Worm (Caenorhabditis elegans) whole organism, early embryonic: Measurements from ENCODE around the gene srv-8.
A peak's percentile ranks its signal among the peaks of the same experiment; 100 is the strongest.

ENCODE experiments used
- B0310.2 ChIP-seq: sonication (generic microtip); optimal IDR thresholded peaks from 2 replicates; lab custom pipeline; 2016; ENCODE audit warnings: mild to moderate bottlenecking, missing genetic modification characterization, missing compliant biosample characterization
- F13C5.2 ChIP-seq: sonication (generic microtip); optimal IDR thresholded peaks from 2 replicates; lab custom pipeline; 2017; ENCODE audit warnings: mild to moderate bottlenecking, missing genetic modification characterization, inconsistent platforms, missing compliant biosample characterization
- aly-1 ChIP-seq: sonication (generic microtip); optimal IDR thresholded peaks from 2 replicates; lab custom pipeline; 2016; ENCODE audit warnings: missing genetic modification characterization, missing compliant biosample characterization
- ama-1 ChIP-seq: fragments of 150-350 bp; optimal IDR thresholded peaks from 2 replicates; lab custom pipeline; 2014
- ceh-13 ChIP-seq: fragments of 200-800 bp; sonication (Bioruptor generic); optimal IDR thresholded peaks from 2 replicates; lab custom pipeline; 2018; ENCODE audit warnings: mild to moderate bottlenecking, missing genetic modification characterization, missing compliant biosample characterization
- ceh-36 ChIP-seq: sonication (generic microtip); optimal IDR thresholded peaks from 2 replicates; lab custom pipeline; 2016; ENCODE audit warnings: missing genetic modification characterization, inconsistent platforms, missing compliant biosample characterization
- ets-7 ChIP-seq: sonication (generic microtip); optimal IDR thresholded peaks from 2 replicates; lab custom pipeline; 2016; ENCODE audit warnings: missing genotype, missing genetic modification characterization, missing compliant biosample characterization
- flt-1 ChIP-seq: fragments of 200-800 bp; sonication (Bioruptor generic); IDR thresholded peaks from 2 replicates; pipeline ENCODE4 v1.3.6; 2022; ENCODE audit warnings: missing genetic modification characterization, missing compliant biosample characterization
- hmbx-1 ChIP-seq: sonication (generic microtip); optimal IDR thresholded peaks from 2 replicates; lab custom pipeline; 2016; ENCODE audit warnings: mild to moderate bottlenecking, missing genetic modification characterization, missing compliant biosample characterization
- hmg-4 ChIP-seq: fragments of 200-800 bp; sonication (Bioruptor generic); optimal IDR thresholded peaks from 2 replicates; lab custom pipeline; 2018; ENCODE audit warnings: mild to moderate bottlenecking, missing genetic modification characterization, missing compliant biosample characterization
- hnd-1 ChIP-seq: sonication (generic microtip); optimal IDR thresholded peaks from 2 replicates; lab custom pipeline; 2016; ENCODE audit warnings: missing genetic modification characterization, missing compliant biosample characterization
- pes-1 ChIP-seq: fragments of 200-800 bp; sonication (Bioruptor generic); IDR thresholded peaks from 2 replicates; pipeline ENCODE4 v1.3.6; 2022; ENCODE audit warnings: missing genetic modification reagents, missing genetic modification characterization, missing compliant biosample characterization
- scrt-1 ChIP-seq: fragments of 200-800 bp; sonication (Bioruptor generic); IDR thresholded peaks from 2 replicates; pipeline ENCODE4 v1.3.6; 2022; ENCODE audit warnings: missing genetic modification characterization, missing compliant biosample characterization
- sea-1 ChIP-seq: fragments of 200-800 bp; sonication (Bioruptor generic); conservative IDR thresholded peaks from 2 replicates; pipeline ENCODE4 v1.3.6; 2022; ENCODE audit warnings: missing genetic modification characterization, missing compliant biosample characterization
- tbx-11 ChIP-seq: fragments of 200-800 bp; sonication (Bioruptor generic); IDR thresholded peaks from 2 replicates; pipeline ENCODE4 v1.3.6; 2022; ENCODE audit warnings: missing genetic modification characterization, missing compliant biosample characterization
- tbx-37 ChIP-seq: fragments of 200-800 bp; sonication (Bioruptor generic); conservative IDR thresholded peaks from 2 replicates; pipeline ENCODE4 v1.3.6; 2022; ENCODE audit warnings: missing genetic modification reagents, missing genetic modification characterization, missing compliant biosample characterization
- tra-4 ChIP-seq: sonication (generic microtip); optimal IDR thresholded peaks from 2 replicates; lab custom pipeline; 2017; ENCODE audit warnings: missing genetic modification characterization, missing compliant biosample characterization

The srv-8 gene

ce11 chrV:13437473-13438074, 17.0 kb upstream of the srv-8 start, which contains the start of gene mes-4:
TSS of gene mes-4 (minus strand) at chrV:13437545.
- no peak for TF ChIP-seq ets-7 (tag; lab: Kevin White, UChicago)
- TF ChIP-seq F13C5.2 (tag; lab: Kevin White, UChicago) = peak; percentile 33
- TF ChIP-seq aly-1 = no peak
- no peak for TF ChIP-seq tra-4 (tag; lab: Kevin White, UChicago)
- TF ChIP-seq hmg-4 (GFP tag; lab: Kevin White, UChicago) = no peak
- no peak for TF ChIP-seq ceh-13
- TF ChIP-seq scrt-1 = no peak
- TF ChIP-seq hnd-1 (tag; lab: Kevin White, UChicago) = no peak
- no peak for TF ChIP-seq tbx-37 (GFP tag; lab: Robert Waterston, UW)

DNA sequence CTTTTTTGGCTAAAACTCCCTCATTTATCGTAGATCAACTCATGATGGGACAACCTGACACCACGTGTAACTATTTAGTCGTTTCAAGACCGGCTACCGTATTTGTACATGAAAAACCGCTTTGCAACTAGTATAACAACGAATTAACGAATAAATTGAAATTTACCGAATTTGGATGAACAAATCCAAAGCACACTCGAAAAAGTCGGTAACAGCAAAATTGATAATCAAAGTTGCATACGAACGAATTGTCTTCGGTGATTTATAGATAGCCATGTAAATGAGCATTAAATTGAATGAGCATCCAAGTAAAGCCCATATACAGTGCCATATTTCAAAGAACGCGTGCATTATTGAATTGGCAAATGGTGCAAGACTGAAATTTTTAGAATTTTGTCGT, 11.8 kb upstream of the srv-8 start, which contains the start of gene srd-17:
Gene srd-17, minus strand, starts transcription at position 351 of the 400 bp plus-strand sequence.
- no peak for TF ChIP-seq sea-1 (GFP tag; lab: Robert Waterston, UW)
- no peak for TF ChIP-seq aly-1
- TF ChIP-seq ceh-36 (tag; lab: Kevin White, UChicago) = no peak
- no peak for TF ChIP-seq ama-1 (lab: Kevin White, UChicago)
- TF ChIP-seq B0310.2 (tag; lab: Kevin White, UChicago) = no peak
- no peak for TF ChIP-seq tbx-37 (GFP tag; lab: Robert Waterston, UW)
- TF ChIP-seq hnd-1 (tag; lab: Kevin White, UChicago) = no peak
- no peak for TF ChIP-seq hmg-4 (GFP tag; lab: Kevin White, UChicago)
- no peak for TF ChIP-seq flt-1 (GFP tag; lab: Robert Waterston, UW)
- TF ChIP-seq pes-1 (GFP tag; lab: Robert Waterston, UW) = no peak
- no peak for TF ChIP-seq hmbx-1
- TF ChIP-seq tra-4 (tag; lab: Kevin White, UChicago) = no peak
- TF ChIP-seq ets-7 (tag; lab: Kevin White, UChicago) = no peak
- TF ChIP-seq tbx-11 (GFP tag; lab: Robert Waterston, UW) = no peak
- no peak for TF ChIP-seq ceh-13

DNA sequence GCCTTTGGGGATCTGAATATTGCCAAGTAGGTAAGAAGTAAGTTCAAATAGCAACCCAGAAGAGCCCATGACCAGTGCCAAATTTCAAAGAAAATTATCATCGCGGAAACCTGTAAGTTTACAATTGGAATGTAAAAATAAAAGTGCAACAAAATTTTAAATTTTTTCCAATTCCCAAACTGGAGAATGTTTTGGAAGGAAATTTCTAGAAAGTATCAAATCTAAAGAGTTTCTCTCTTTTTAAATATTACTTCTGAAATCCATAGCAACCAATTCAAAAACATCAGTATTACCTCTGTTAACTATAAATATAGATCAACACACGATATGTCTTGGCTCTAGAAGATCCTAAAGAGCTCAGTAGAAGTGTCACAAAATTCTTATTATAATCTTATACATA, 8.1 kb upstream of the srv-8 start, which contains the start of gene srd-19:
Gene srd-19, minus strand, starts transcription at position 101 of the 400 bp plus-strand sequence.
- TF ChIP-seq pes-1 (GFP tag; lab: Robert Waterston, UW) = no peak
- no peak for TF ChIP-seq hnd-1 (tag; lab: Kevin White, UChicago)
- no peak for TF ChIP-seq B0310.2 (tag; lab: Kevin White, UChicago)
- TF ChIP-seq tbx-11 (GFP tag; lab: Robert Waterston, UW) = no peak
- no peak for TF ChIP-seq ceh-36 (tag; lab: Kevin White, UChicago)
- no peak for TF ChIP-seq tbx-37 (GFP tag; lab: Robert Waterston, UW)
- TF ChIP-seq ets-7 (tag; lab: Kevin White, UChicago) = no peak
- TF ChIP-seq F13C5.2 (tag; lab: Kevin White, UChicago) = no peak
- no peak for TF ChIP-seq ceh-13
- no peak for TF ChIP-seq hmg-4 (GFP tag; lab: Kevin White, UChicago)
- TF ChIP-seq ama-1 (lab: Kevin White, UChicago) = no peak
- no peak for TF ChIP-seq tra-4 (tag; lab: Kevin White, UChicago)
- no peak for TF ChIP-seq aly-1
- TF ChIP-seq flt-1 (GFP tag; lab: Robert Waterston, UW) = no peak
- TF ChIP-seq scrt-1 = no peak
- TF ChIP-seq sea-1 (GFP tag; lab: Robert Waterston, UW) = no peak

ce11 chrV:13427378-13427777, 6.8 kb upstream of the srv-8 start:
- TF ChIP-seq hnd-1 (tag; lab: Kevin White, UChicago) (no peak), tbx-37 (GFP tag; lab: Robert Waterston, UW) (no peak), tra-4 (tag; lab: Kevin White, UChicago) (no peak), tbx-11 (GFP tag; lab: Robert Waterston, UW) (no peak), pes-1 (GFP tag; lab: Robert Waterston, UW) (no peak), scrt-1 (no peak), flt-1 (GFP tag; lab: Robert Waterston, UW) (no peak), hmbx-1 (no peak), B0310.2 (tag; lab: Kevin White, UChicago) (no peak), ets-7 (tag; lab: Kevin White, UChicago) (no peak), aly-1 (no peak), ama-1 (lab: Kevin White, UChicago) (no peak), ceh-36 (tag; lab: Kevin White, UChicago) (no peak), F13C5.2 (tag; lab: Kevin White, UChicago) (no peak), sea-1 (GFP tag; lab: Robert Waterston, UW) (no peak), ceh-13 (no peak), hmg-4 (GFP tag; lab: Kevin White, UChicago) (no peak)

DNA sequence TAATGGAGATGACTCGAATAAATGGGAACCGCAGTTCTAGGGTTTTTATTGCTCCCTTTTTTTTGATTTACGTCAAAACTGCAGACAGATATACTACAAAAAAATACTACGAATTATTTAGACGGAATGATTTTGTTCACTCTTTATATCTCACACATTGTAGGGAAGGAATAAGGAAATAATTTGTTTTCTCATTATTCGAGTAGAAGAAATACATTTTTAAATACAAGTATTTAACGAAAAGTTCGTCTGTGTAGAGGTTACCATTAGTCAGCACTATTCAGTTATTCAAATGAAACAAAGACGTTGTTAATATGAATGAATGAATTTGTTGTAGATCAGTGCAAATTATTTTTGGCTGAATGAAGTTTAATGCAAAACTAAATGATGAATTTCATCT, 6.2 kb upstream of the srv-8 start, which contains the start of gene srd-18:
Gene srd-18, minus strand, starts transcription at position 101 of the 400 bp plus-strand sequence.
- no peak for TF ChIP-seq scrt-1
- no peak for TF ChIP-seq flt-1 (GFP tag; lab: Robert Waterston, UW)
- no peak for TF ChIP-seq hmg-4 (GFP tag; lab: Kevin White, UChicago)
- no peak for TF ChIP-seq ceh-13
- TF ChIP-seq sea-1 (GFP tag; lab: Robert Waterston, UW) = no peak
- TF ChIP-seq B0310.2 (tag; lab: Kevin White, UChicago) = no peak
- no peak for TF ChIP-seq ceh-36 (tag; lab: Kevin White, UChicago)
- TF ChIP-seq tbx-11 (GFP tag; lab: Robert Waterston, UW) = no peak
- TF ChIP-seq hnd-1 (tag; lab: Kevin White, UChicago) = no peak
- TF ChIP-seq pes-1 (GFP tag; lab: Robert Waterston, UW) = no peak
- TF ChIP-seq tbx-37 (GFP tag; lab: Robert Waterston, UW) = no peak
- TF ChIP-seq hmbx-1 = no peak
- no peak for TF ChIP-seq F13C5.2 (tag; lab: Kevin White, UChicago)
- TF ChIP-seq ets-7 (tag; lab: Kevin White, UChicago) = no peak
- no peak for TF ChIP-seq tra-4 (tag; lab: Kevin White, UChicago)
- TF ChIP-seq aly-1 = no peak
- no peak for TF ChIP-seq ama-1 (lab: Kevin White, UChicago)

- no peak for TF ChIP-seq tbx-11 (GFP tag; lab: Robert Waterston, UW)
- TF ChIP-seq ceh-13 = no peak
- no peak for TF ChIP-seq F13C5.2 (tag; lab: Kevin White, UChicago)
- TF ChIP-seq ceh-36 (tag; lab: Kevin White, UChicago) = no peak
- TF ChIP-seq ama-1 (lab: Kevin White, UChicago) = no peak
- TF ChIP-seq flt-1 (GFP tag; lab: Robert Waterston, UW) = no peak
- no peak for TF ChIP-seq hmbx-1
- no peak for TF ChIP-seq pes-1 (GFP tag; lab: Robert Waterston, UW)
- no peak for TF ChIP-seq sea-1 (GFP tag; lab: Robert Waterston, UW)
- TF ChIP-seq B0310.2 (tag; lab: Kevin White, UChicago) = no peak
- no peak for TF ChIP-seq tbx-37 (GFP tag; lab: Robert Waterston, UW)
- TF ChIP-seq ets-7 (tag; lab: Kevin White, UChicago) = no peak
- TF ChIP-seq aly-1 = no peak
- no peak for TF ChIP-seq scrt-1
- TF ChIP-seq hnd-1 (tag; lab: Kevin White, UChicago) = no peak
- no peak for TF ChIP-seq tra-4 (tag; lab: Kevin White, UChicago)
- no peak for TF ChIP-seq hmg-4 (GFP tag; lab: Kevin White, UChicago)
Measured at ce11 chrV:13423608-13424007, 3.1 kb upstream of the srv-8 start, which contains the start of gene srv-10. TSS of gene srv-10 (plus strand) at chrV:13423908.
